Fruit fly (Drosophila melanogaster) whole organism, embryonic: ENCODE data around the gene CG11598.

ENCODE experiments used
- Atf6 ChIP-seq: fragments of 200-800 bp; sonication (Bioruptor generic); IDR thresholded peaks from 2 replicates; pipeline ENCODE4 v1.3.6; 2022; ENCODE audit warnings: missing biosample characterization, missing genetic modification characterization
- Awh ChIP-seq: fragments of 200-800 bp; sonication (Bioruptor generic); IDR thresholded peaks from 2 replicates; pipeline ENCODE4, ENCODE4 v1.3.6; 2022; ENCODE audit warnings: missing biosample characterization, missing genetic modification characterization
- B-H2 ChIP-seq: fragments of 200-800 bp; sonication (Bioruptor generic); optimal IDR thresholded peaks from 2 replicates; lab custom pipeline; 2018; ENCODE audit warnings: missing biosample characterization, mild to moderate bottlenecking, missing genetic modification characterization
- CG11723 ChIP-seq: fragments of 200-800 bp; sonication (Bioruptor generic); optimal IDR thresholded peaks from 2 replicates; lab custom pipeline; 2017; ENCODE audit warnings: missing biosample characterization, mild to moderate bottlenecking, missing genetic modification characterization
- CG12236 ChIP-seq: fragments of 200-800 bp; sonication (Bioruptor generic); optimal IDR thresholded peaks from 2 replicates; lab custom pipeline; 2016; ENCODE audit warnings: missing biosample characterization, missing genetic modification characterization
- CG12659 ChIP-seq: fragments of 200-800 bp; sonication (Bioruptor generic); optimal IDR thresholded peaks from 3 replicates; lab custom pipeline; 2017; ENCODE audit warnings: mild to moderate bottlenecking, missing biosample characterization, missing genetic modification reagents, missing genetic modification characterization
- CG14441 ChIP-seq: fragments of 200-800 bp; sonication (Bioruptor generic); IDR thresholded peaks from 2 replicates; pipeline ENCODE4 v1.3.6; 2022; ENCODE audit warnings: missing biosample characterization, missing genetic modification characterization
- CG15011 ChIP-seq: fragments of 200-800 bp; sonication (Bioruptor generic); optimal IDR thresholded peaks from 3 replicates; lab custom pipeline; 2018; ENCODE audit warnings: missing biosample characterization, mild to moderate bottlenecking, missing genetic modification characterization
- CG17186 ChIP-seq: fragments of 200-800 bp; sonication (Bioruptor generic); optimal IDR thresholded peaks from 3 replicates; lab custom pipeline; 2017; ENCODE audit warnings: missing biosample characterization, missing genetic modification reagents, missing genetic modification characterization
- CG2875 ChIP-seq: fragments of 200-800 bp; sonication (Bioruptor generic); optimal IDR thresholded peaks from 2 replicates; lab custom pipeline; 2017; ENCODE audit warnings: missing biosample characterization, mild to moderate bottlenecking, missing genetic modification characterization, missing genetic modification reagents
- CG33213 ChIP-seq: fragments of 200-800 bp; sonication (Bioruptor generic); optimal IDR thresholded peaks from 3 replicates; lab custom pipeline; 2016; ENCODE audit warnings: missing biosample characterization, missing genetic modification characterization
- CG34422 ChIP-seq: fragments of 200-800 bp; sonication (Bioruptor generic); IDR thresholded peaks from 3 replicates; pipeline ENCODE4 v1.3.6; 2022; ENCODE audit warnings: missing biosample characterization, missing genetic modification characterization
- CG4820 ChIP-seq: fragments of 200-800 bp; sonication (Bioruptor generic); optimal IDR thresholded peaks from 3 replicates; lab custom pipeline; 2016; ENCODE audit warnings: missing biosample characterization, missing genetic modification characterization
- CG7786 ChIP-seq: fragments of 200-800 bp; sonication (Bioruptor generic); optimal IDR thresholded peaks from 2 replicates; lab custom pipeline; 2016; ENCODE audit warnings: missing biosample characterization, missing genetic modification characterization
- CG7839 ChIP-seq: fragments of 200-800 bp; sonication (Bioruptor generic); optimal IDR thresholded peaks from 3 replicates; lab custom pipeline; 2018; ENCODE audit warnings: missing biosample characterization, mild to moderate bottlenecking, missing genetic modification characterization, moderate library complexity
- CG7928 ChIP-seq: fragments of 200-800 bp; sonication (Bioruptor generic); optimal IDR thresholded peaks from 2 replicates; lab custom pipeline; 2017; ENCODE audit warnings: missing biosample characterization, mild to moderate bottlenecking, missing genetic modification characterization
- CG7963 ChIP-seq: fragments of 200-800 bp; sonication (Bioruptor generic); IDR thresholded peaks from 3 replicates; pipeline ENCODE4 v1.3.6; 2022; ENCODE audit warnings: missing biosample characterization, missing genetic modification characterization; ENCODE audit not compliant: partially characterized antibody
- CG8765 ChIP-seq: fragments of 200-800 bp; sonication (Bioruptor generic); IDR thresholded peaks from 2 replicates; pipeline ENCODE4 v1.3.6; 2022; ENCODE audit warnings: missing biosample characterization, missing genetic modification characterization
- CG9727 ChIP-seq: fragments of 200-800 bp; sonication (Bioruptor generic); optimal IDR thresholded peaks from 3 replicates; lab custom pipeline; 2017; ENCODE audit warnings: missing biosample characterization, mild to moderate bottlenecking, missing genetic modification characterization
- D19A ChIP-seq: fragments of 200-800 bp; optimal IDR thresholded peaks from 3 replicates; lab custom pipeline; 2019; ENCODE audit warnings: missing biosample characterization, mild to moderate bottlenecking, missing genetic modification characterization, moderate library complexity
- Fer1 ChIP-seq: fragments of 200-800 bp; sonication (Bioruptor generic); optimal IDR thresholded peaks from 2 replicates; lab custom pipeline; 2017; ENCODE audit warnings: missing biosample characterization, mild to moderate bottlenecking, missing genetic modification characterization
- Hmx ChIP-seq: fragments of 200-800 bp; sonication (Bioruptor generic); optimal IDR thresholded peaks from 2 replicates; lab custom pipeline; 2016; ENCODE audit warnings: missing biosample characterization, missing genetic modification characterization
- Hsf ChIP-seq: fragments of 200-800 bp; sonication (Bioruptor generic); optimal IDR thresholded peaks from 3 replicates; lab custom pipeline; 2016; ENCODE audit warnings: missing biosample characterization, missing genetic modification characterization
- Mrtf ChIP-seq: fragments of 200-800 bp; sonication (Bioruptor generic); IDR thresholded peaks from 3 replicates; pipeline ENCODE4 v1.3.6; 2022; ENCODE audit warnings: missing biosample characterization, missing genetic modification characterization
- Optix ChIP-seq: fragments of 200-800 bp; sonication (Bioruptor generic); IDR thresholded peaks from 3 replicates; pipeline ENCODE4 v1.3.6; 2022; ENCODE audit warnings: missing biosample characterization, missing genetic modification characterization
- Rx ChIP-seq: fragments of 200-800 bp; sonication (Bioruptor generic); IDR thresholded peaks from 2 replicates; pipeline ENCODE4 v1.3.6; 2022; ENCODE audit warnings: missing biosample characterization, missing genetic modification characterization
- Scr ChIP-seq: fragments of 200-800 bp; sonication (Bioruptor generic); IDR thresholded peaks from 2 replicates; pipeline ENCODE4 v1.3.6; 2022; ENCODE audit warnings: missing biosample characterization, missing genetic modification characterization; ENCODE audit not compliant: partially characterized antibody
- al ChIP-seq: fragments of 200-800 bp; sonication (Bioruptor generic); IDR thresholded peaks from 2 replicates; pipeline ENCODE4 v1.3.6; 2022; ENCODE audit warnings: missing biosample characterization, missing genetic modification characterization
- bbx ChIP-seq: fragments of 200-800 bp; sonication (Bioruptor generic); IDR thresholded peaks from 2 replicates; pipeline ENCODE4 v1.3.6; 2022; ENCODE audit warnings: missing biosample characterization, missing genetic modification characterization; ENCODE audit not compliant: partially characterized antibody
- caup ChIP-seq: fragments of 200-800 bp; sonication (Bioruptor generic); optimal IDR thresholded peaks from 3 replicates; lab custom pipeline; 2017; ENCODE audit warnings: missing biosample characterization, mild to moderate bottlenecking, missing genetic modification characterization, moderate library complexity; ENCODE audit not compliant: severe bottlenecking
- crol ChIP-seq: fragments of 200-800 bp; sonication (Bioruptor generic); IDR thresholded peaks from 2 replicates; pipeline ENCODE4 v1.3.6; 2022; ENCODE audit warnings: missing biosample characterization, missing genetic modification characterization
- emc ChIP-seq: fragments of 200-800 bp; sonication (Bioruptor generic); optimal IDR thresholded peaks from 2 replicates; lab custom pipeline; 2016; ENCODE audit warnings: missing biosample characterization, missing genetic modification characterization
- gcm2 ChIP-seq: fragments of 200-800 bp; sonication (Bioruptor generic); optimal IDR thresholded peaks from 2 replicates; lab custom pipeline; 2016; ENCODE audit warnings: missing biosample characterization, missing genetic modification characterization
- gro ChIP-seq: fragments of 200-800 bp; sonication (Bioruptor generic); optimal IDR thresholded peaks from 2 replicates; lab custom pipeline; 2016; ENCODE audit warnings: missing biosample characterization, missing genetic modification characterization
- hb ChIP-seq: fragments of 200-800 bp; sonication (Bioruptor generic); IDR thresholded peaks from 3 replicates; pipeline ENCODE4 v1.3.6; 2022; ENCODE audit warnings: missing biosample characterization, missing genetic modification characterization; ENCODE audit not compliant: partially characterized antibody
- insv ChIP-seq, 2 experiments: fragments of 200-800 bp; sonication (Bioruptor generic); optimal IDR thresholded peaks; 3 replicates each; lab custom pipeline; 2016 to 2018; ENCODE audit warnings: missing biosample characterization in 2 of 2, missing genetic modification characterization in 2 of 2
- jing ChIP-seq: fragments of 200-800 bp; sonication (Bioruptor generic); optimal IDR thresholded peaks from 2 replicates; lab custom pipeline; 2018; ENCODE audit warnings: missing biosample characterization, mild to moderate bottlenecking, missing genetic modification characterization
- kni ChIP-seq: fragments of 200-800 bp; sonication (Bioruptor generic); optimal IDR thresholded peaks from 3 replicates; lab custom pipeline; 2017; ENCODE audit warnings: mild to moderate bottlenecking, missing biosample characterization, missing genetic modification reagents, missing genetic modification characterization
- mam ChIP-seq: fragments of 200-800 bp; sonication (Bioruptor generic); optimal IDR thresholded peaks from 3 replicates; lab custom pipeline; 2016; ENCODE audit warnings: missing biosample characterization, missing genetic modification characterization
- oc ChIP-seq: fragments of 200-800 bp; sonication (Bioruptor generic); optimal IDR thresholded peaks from 2 replicates; lab custom pipeline; 2018; ENCODE audit warnings: missing biosample characterization, mild to moderate bottlenecking, missing genetic modification characterization, moderate library complexity
- run ChIP-seq: fragments of 200-800 bp; sonication (Bioruptor generic); optimal IDR thresholded peaks from 3 replicates; lab custom pipeline; 2018; ENCODE audit warnings: missing biosample characterization, mild to moderate bottlenecking, missing genetic modification characterization
- salm ChIP-seq: fragments of 200-800 bp; sonication (Bioruptor generic); optimal IDR thresholded peaks from 2 replicates; lab custom pipeline; 2018; ENCODE audit warnings: missing biosample characterization, mild to moderate bottlenecking, missing genetic modification characterization
- sc ChIP-seq, 3 experiments: fragments of >200 bp in 2 of 3; fragments of 200-800 bp in 1 of 3; sonication (Bioruptor generic) in 1 of 3; optimal IDR thresholded peaks; 2 replicates in 2 of 3; 3 replicates in 1 of 3; lab custom pipeline; 2017; ENCODE audit warnings: mild to moderate bottlenecking in 1 of 3, missing biosample characterization in 1 of 3, missing genetic modification characterization in 1 of 3, missing genetic modification reagents in 1 of 3
- seq ChIP-seq: fragments of 200-800 bp; sonication (Bioruptor generic); IDR thresholded peaks from 2 replicates; pipeline ENCODE4 v1.3.6; 2022; ENCODE audit warnings: missing biosample characterization, missing genetic modification characterization
- sug ChIP-seq: fragments of 200-800 bp; optimal IDR thresholded peaks from 2 replicates; lab custom pipeline; 2019; ENCODE audit warnings: missing biosample characterization, mild to moderate bottlenecking, missing genetic modification characterization, moderate library complexity
- trh ChIP-seq: fragments of 200-800 bp; sonication (Bioruptor generic); optimal IDR thresholded peaks from 2 replicates; lab custom pipeline; 2016; ENCODE audit warnings: missing biosample characterization, missing genetic modification characterization
- ttk ChIP-seq: fragments of 200-800 bp; sonication (Bioruptor generic); IDR thresholded peaks from 2 replicates; pipeline ENCODE4 v2.1.2; 2022; ENCODE audit warnings: missing biosample characterization, missing genetic modification characterization
- unc-4 ChIP-seq: fragments of 200-800 bp; sonication (Bioruptor generic); IDR thresholded peaks from 2 replicates; pipeline ENCODE4 v1.3.6; 2022; ENCODE audit warnings: missing biosample characterization, missing genetic modification characterization; ENCODE audit not compliant: partially characterized antibody
- wek ChIP-seq: fragments of 200-800 bp; sonication (Bioruptor generic); optimal IDR thresholded peaks from 3 replicates; lab custom pipeline; 2018; ENCODE audit warnings: missing biosample characterization, mild to moderate bottlenecking, missing genetic modification characterization, moderate library complexity
- zfh1 ChIP-seq: fragments of 200-800 bp; sonication (Bioruptor generic); IDR thresholded peaks from 3 replicates; pipeline ENCODE4 v1.3.6; 2022; ENCODE audit warnings: missing biosample characterization, missing genetic modification characterization
- zfh2 ChIP-seq: fragments of 200-800 bp; sonication (Bioruptor generic); optimal IDR thresholded peaks from 2 replicates; lab custom pipeline; 2016; ENCODE audit warnings: missing biosample characterization, missing genetic modification characterization

CG11598 gene

dm6 chr3R:12627691-12628148 lies 7.0 kb upstream of the CG11598 start, which contains the start of the genes Vha55 and Snx3 (continued):
- TF ChIP-seq Fer1 (GFP tag; lab: Kevin White, UChicago), result peak; percentile 77
- TF ChIP-seq unc-4 (GFP tag; lab: Robert Waterston, UW), result no peak
- no peak for TF ChIP-seq CG11723 (GFP tag; lab: Kevin White, UChicago)
- peak; percentile 83 for TF ChIP-seq Hsf (GFP tag; lab: Kevin White, UChicago)
- no peak for TF ChIP-seq CG15011
- no peak for TF ChIP-seq CG34422 (GFP tag; lab: Robert Waterston, UW)
- no peak for TF ChIP-seq kni (GFP tag; lab: Kevin White, UChicago)
- no peak for TF ChIP-seq CG14441 (GFP tag; lab: Robert Waterston, UW)
- peak; percentile 82 for TF ChIP-seq CG17186 (GFP tag; lab: Kevin White, UChicago)
- no peak for TF ChIP-seq ttk (GFP tag; lab: Robert Waterston, UW)
- TF ChIP-seq zfh2, result peak; percentile 91
- TF ChIP-seq jing (GFP tag; lab: Kevin White, UChicago), result no peak
- TF ChIP-seq CG33213 (GFP tag; lab: Kevin White, UChicago), result peak; percentile 98
- no peak for TF ChIP-seq crol (GFP tag; lab: Robert Waterston, UW)
- peak; percentile 22 for TF ChIP-seq oc (tag; lab: Kevin White, UChicago)
- TF ChIP-seq al (GFP tag; lab: Robert Waterston, UW), result no peak
- no peak for TF ChIP-seq Rx
- TF ChIP-seq CG7963 (GFP tag; lab: Robert Waterston, UW), result no peak
- no peak for TF ChIP-seq D19A (tag; lab: Kevin White, UChicago)
- TF ChIP-seq salm (tag; lab: Kevin White, UChicago), result no peak
- TF ChIP-seq B-H2 (GFP tag; lab: Kevin White, UChicago), result peak; percentile 88
- no peak for TF ChIP-seq CG8765
- TF ChIP-seq Atf6 (GFP tag; lab: Robert Waterston, UW), result no peak
- no peak for TF ChIP-seq Awh
- TF ChIP-seq CG12236 (GFP tag; lab: Kevin White, UChicago), result peak; percentile 55
- no peak for TF ChIP-seq Scr (GFP tag; lab: Robert Waterston, UW)
- TF ChIP-seq sc (optimal IDR thresholded peaks at IDR 0.05; lab: Kevin White, UChicago), result no peak
- TF ChIP-seq sc (GFP tag; optimal IDR thresholded peaks at IDR 0.05; lab: Kevin White, UChicago), result no peak
- peak; percentile 68 for TF ChIP-seq CG4820 (GFP tag; lab: Kevin White, UChicago)
- TF ChIP-seq wek, result no peak
- no peak for TF ChIP-seq hb (GFP tag; lab: Robert Waterston, UW)
- TF ChIP-seq run (tag; lab: Kevin White, UChicago), result peak; percentile 3
- peak; percentile 78 for TF ChIP-seq caup (GFP tag; lab: Kevin White, UChicago)
- peak; percentile 36 for TF ChIP-seq CG7839 (tag; lab: Kevin White, UChicago)
- peak; percentile 23 for TF ChIP-seq trh (GFP tag; lab: Kevin White, UChicago)
- no peak for TF ChIP-seq Optix (GFP tag; lab: Robert Waterston, UW)
- peak; percentile 87 for TF ChIP-seq CG7786 (GFP tag; lab: Kevin White, UChicago)
- TF ChIP-seq Hmx, result no peak
- TF ChIP-seq CG7928, result peak; percentile 60
- TF ChIP-seq insv (GFP tag; optimal IDR thresholded peaks at IDR 0.05; lab: Kevin White, UChicago), result peak in 1 of 2 experiments; percentile 68
- TF ChIP-seq seq (GFP tag; lab: Robert Waterston, UW), result no peak
- no peak for TF ChIP-seq zfh1 (GFP tag; lab: Robert Waterston, UW)
- TF ChIP-seq bbx (GFP tag; lab: Robert Waterston, UW), result no peak
- TF ChIP-seq CG12659 (GFP tag; lab: Kevin White, UChicago), result peak; percentile 95
- peak; percentile 21 for TF ChIP-seq gcm2 (GFP tag; lab: Kevin White, UChicago)
- no peak for TF ChIP-seq Mrtf (GFP tag; lab: Robert Waterston, UW)
- no peak for TF ChIP-seq CG9727 (GFP tag; lab: Kevin White, UChicago)
- peak; percentile 93 for TF ChIP-seq gro (GFP tag; lab: Kevin White, UChicago)
- TF ChIP-seq mam (GFP tag; lab: Kevin White, UChicago), result peak; percentile 94
- TF ChIP-seq CG2875 (GFP tag; lab: Kevin White, UChicago), result peak; percentile 25
- peak; percentile 82 for TF ChIP-seq sug (tag; lab: Kevin White, UChicago)
- TF ChIP-seq emc (GFP tag; lab: Kevin White, UChicago), result peak; percentile 81
